Fruit fly (Drosophila melanogaster) whole organism, prepupa: ENCODE data around the gene CSN5.

Experiments
- CG10669 ChIP-seq: fragments of 200-800 bp; sonication (Bioruptor generic); optimal IDR thresholded peaks from 3 replicates; lab custom pipeline; 2018; ENCODE audit warnings: missing biosample characterization, mild to moderate bottlenecking, missing genetic modification characterization, moderate library complexity
- CG11294 ChIP-seq: fragments of 200-800 bp; sonication (Bioruptor generic); IDR thresholded peaks from 2 replicates; pipeline ENCODE4 v1.3.6; 2022; ENCODE audit warnings: missing biosample characterization, missing genetic modification characterization
- CG11762 ChIP-seq: fragments of 200-800 bp; sonication (Bioruptor generic); optimal IDR thresholded peaks from 3 replicates; lab custom pipeline; 2016; ENCODE audit warnings: missing biosample characterization, missing genetic modification characterization; ENCODE audit not compliant: insufficient read depth
- CG11902 ChIP-seq: fragments of 200-800 bp; sonication (Bioruptor generic); optimal IDR thresholded peaks from 3 replicates; lab custom pipeline; 2016; ENCODE audit warnings: missing biosample characterization, missing genetic modification characterization
- CG15336 ChIP-seq: fragments of 200-800 bp; sonication (Bioruptor generic); IDR thresholded peaks from 2 replicates; pipeline ENCODE4 v1.3.6; 2022; ENCODE audit warnings: missing biosample characterization, missing genetic modification characterization
- CG1621 ChIP-seq: fragments of 200-800 bp; sonication (Bioruptor generic); optimal IDR thresholded peaks from 3 replicates; lab custom pipeline; 2018; ENCODE audit warnings: missing biosample characterization, mild to moderate bottlenecking, missing genetic modification characterization
- CG16779 ChIP-seq: fragments of 200-800 bp; sonication (Bioruptor generic); optimal IDR thresholded peaks from 3 replicates; lab custom pipeline; 2017; ENCODE audit warnings: missing biosample characterization, mild to moderate bottlenecking, missing genetic modification characterization
- CG3032 ChIP-seq: fragments of 200-800 bp; optimal IDR thresholded peaks from 2 replicates; lab custom pipeline; 2019; ENCODE audit warnings: missing biosample characterization, mild to moderate bottlenecking, missing genetic modification characterization, moderate library complexity
- CG31627 ChIP-seq: fragments of 200-800 bp; sonication (Bioruptor generic); optimal IDR thresholded peaks from 3 replicates; lab custom pipeline; 2016; ENCODE audit warnings: missing biosample characterization, missing genetic modification characterization
- CG32006 ChIP-seq: fragments of 200-800 bp; sonication (Bioruptor generic); optimal IDR thresholded peaks from 3 replicates; lab custom pipeline; 2017; ENCODE audit warnings: missing biosample characterization, mild to moderate bottlenecking, missing genetic modification characterization
- CG34406 ChIP-seq: fragments of 200-800 bp; sonication (Bioruptor generic); optimal IDR thresholded peaks from 3 replicates; lab custom pipeline; 2016; ENCODE audit warnings: missing biosample characterization, missing genetic modification characterization
- CG3919 ChIP-seq: fragments of 200-800 bp; sonication (Bioruptor generic); optimal IDR thresholded peaks from 3 replicates; lab custom pipeline; 2016; ENCODE audit warnings: missing biosample characterization, missing genetic modification characterization
- CG4318 ChIP-seq: fragments of 200-800 bp; sonication (Bioruptor generic); optimal IDR thresholded peaks from 3 replicates; lab custom pipeline; 2017; ENCODE audit warnings: missing biosample characterization, mild to moderate bottlenecking, missing genetic modification characterization
- CG6163 ChIP-seq: fragments of 200-800 bp; sonication (Bioruptor generic); IDR thresholded peaks from 3 replicates; pipeline ENCODE4 v1.3.6; 2022; ENCODE audit warnings: missing biosample characterization, missing genetic modification characterization
- CG6792 ChIP-seq: fragments of 200-800 bp; sonication (Bioruptor generic); optimal IDR thresholded peaks from 3 replicates; lab custom pipeline; 2016; ENCODE audit warnings: missing biosample characterization, missing genetic modification characterization
- CG6808 ChIP-seq: fragments of 200-800 bp; sonication (Bioruptor generic); optimal IDR thresholded peaks from 3 replicates; lab custom pipeline; 2017; ENCODE audit warnings: missing biosample characterization, missing genetic modification characterization, mild to moderate bottlenecking, moderate library complexity, missing genetic modification reagents
- CG6854 ChIP-seq: fragments of 200-800 bp; sonication (Bioruptor generic); optimal IDR thresholded peaks from 2 replicates; lab custom pipeline; 2017; ENCODE audit warnings: missing biosample characterization, mild to moderate bottlenecking, missing genetic modification characterization
- CG7368 ChIP-seq: fragments of 200-800 bp; sonication (Bioruptor generic); optimal IDR thresholded peaks from 3 replicates; lab custom pipeline; 2016; ENCODE audit warnings: missing biosample characterization, missing genetic modification characterization
- CG8119 ChIP-seq: fragments of 200-800 bp; sonication (Bioruptor generic); IDR thresholded peaks from 3 replicates; pipeline ENCODE4 v1.3.6; 2022; ENCODE audit warnings: missing biosample characterization, missing genetic modification characterization
- CG8319 ChIP-seq: fragments of 200-800 bp; sonication (Bioruptor generic); optimal IDR thresholded peaks from 3 replicates; lab custom pipeline; 2016; ENCODE audit warnings: missing biosample characterization, missing genetic modification characterization
- CG8632 ChIP-seq: fragments of 200-800 bp; sonication (Bioruptor generic); optimal IDR thresholded peaks from 3 replicates; lab custom pipeline; 2016; ENCODE audit warnings: missing biosample characterization, missing genetic modification characterization
- Eip93F ChIP-seq: fragments of 200-800 bp; sonication (Bioruptor generic); optimal IDR thresholded peaks from 2 replicates; lab custom pipeline; 2016; ENCODE audit warnings: missing biosample characterization, mild to moderate bottlenecking, missing genetic modification characterization
- Ets21C ChIP-seq: fragments of 200-800 bp; sonication (Bioruptor generic); optimal IDR thresholded peaks from 3 replicates; lab custom pipeline; 2016; ENCODE audit warnings: missing biosample characterization, missing genetic modification characterization
- Ets96B ChIP-seq: fragments of 200-800 bp; optimal IDR thresholded peaks from 2 replicates; lab custom pipeline; 2019; ENCODE audit warnings: missing biosample characterization, mild to moderate bottlenecking, missing genetic modification characterization, moderate library complexity
- Hr38 ChIP-seq: sonication (Bioruptor generic); optimal IDR thresholded peaks from 2 replicates; lab custom pipeline; 2016; ENCODE audit warnings: missing biosample characterization, missing genetic modification characterization
- Hr4 ChIP-seq: fragments of 200-800 bp; sonication (Bioruptor generic); optimal IDR thresholded peaks from 3 replicates; lab custom pipeline; 2016; ENCODE audit warnings: missing biosample characterization, missing genetic modification characterization
- Lpt ChIP-seq: fragments of 200-800 bp; sonication (Bioruptor generic); optimal IDR thresholded peaks from 3 replicates; lab custom pipeline; 2016; ENCODE audit warnings: missing biosample characterization, missing genetic modification characterization
- Met ChIP-seq: fragments of 200-800 bp; sonication (Bioruptor generic); optimal IDR thresholded peaks from 3 replicates; lab custom pipeline; 2016; ENCODE audit warnings: missing biosample characterization, missing genetic modification characterization
- OdsH ChIP-seq: fragments of 200-800 bp; sonication (Bioruptor generic); optimal IDR thresholded peaks from 3 replicates; lab custom pipeline; 2016; ENCODE audit warnings: missing biosample characterization, missing genetic modification characterization
- Smox ChIP-seq: fragments of 200-800 bp; sonication (Bioruptor generic); optimal IDR thresholded peaks from 3 replicates; lab custom pipeline; 2016; ENCODE audit warnings: missing biosample characterization, missing genetic modification characterization
- Sox102F ChIP-seq: fragments of 200-800 bp; sonication (Bioruptor generic); optimal IDR thresholded peaks from 2 replicates; lab custom pipeline; 2016; ENCODE audit warnings: missing biosample characterization, mild to moderate bottlenecking, missing genetic modification characterization
- Sox15 ChIP-seq: fragments of 200-800 bp; sonication (Bioruptor generic); optimal IDR thresholded peaks from 3 replicates; lab custom pipeline; 2016; ENCODE audit warnings: missing biosample characterization, missing genetic modification characterization
- achi ChIP-seq: fragments of 200-800 bp; sonication (Bioruptor generic); optimal IDR thresholded peaks from 3 replicates; lab custom pipeline; 2016; ENCODE audit warnings: missing biosample characterization, missing genetic modification characterization
- acj6 ChIP-seq: fragments of 200-800 bp; sonication (Bioruptor generic); optimal IDR thresholded peaks from 3 replicates; lab custom pipeline; 2016; ENCODE audit warnings: missing biosample characterization, missing genetic modification characterization
- cyc ChIP-seq: fragments of 200-800 bp; sonication (Bioruptor generic); optimal IDR thresholded peaks from 3 replicates; lab custom pipeline; 2016; ENCODE audit warnings: missing biosample characterization, missing genetic modification characterization
- dac ChIP-seq: fragments of 200-800 bp; sonication (Bioruptor generic); optimal IDR thresholded peaks from 2 replicates; lab custom pipeline; 2017; ENCODE audit warnings: missing biosample characterization, mild to moderate bottlenecking, missing genetic modification characterization
- dsx ChIP-seq: fragments of 200-800 bp; optimal IDR thresholded peaks from 3 replicates; lab custom pipeline; 2019; ENCODE audit warnings: missing biosample characterization, mild to moderate bottlenecking, missing genetic modification characterization, moderate library complexity; ENCODE audit not compliant: poor library complexity, severe bottlenecking
- eg ChIP-seq: fragments of 200-800 bp; sonication (Bioruptor generic); IDR thresholded peaks from 3 replicates; pipeline ENCODE4 v1.3.6; 2022; ENCODE audit warnings: missing biosample characterization, missing genetic modification characterization
- fd59A ChIP-seq: fragments of 200-800 bp; sonication (Bioruptor generic); optimal IDR thresholded peaks from 2 replicates; lab custom pipeline; 2017; ENCODE audit warnings: missing biosample characterization, mild to moderate bottlenecking, missing genetic modification characterization, missing genetic modification reagents
- fd85E ChIP-seq: fragments of 200-800 bp; sonication (Bioruptor generic); optimal IDR thresholded peaks from 3 replicates; lab custom pipeline; 2016; ENCODE audit warnings: missing biosample characterization, missing genetic modification characterization
- fkh ChIP-seq: fragments of 200-800 bp; sonication (Bioruptor generic); optimal IDR thresholded peaks from 3 replicates; lab custom pipeline; 2017; ENCODE audit warnings: missing biosample characterization, mild to moderate bottlenecking, missing genetic modification characterization, moderate library complexity
- net ChIP-seq: fragments of 200-800 bp; sonication (Bioruptor generic); optimal IDR thresholded peaks from 3 replicates; lab custom pipeline; 2016; ENCODE audit warnings: missing biosample characterization, missing genetic modification characterization
- salr ChIP-seq, 2 experiments: fragments of 200-800 bp; sonication (Bioruptor generic); optimal IDR thresholded peaks; 3 replicates each; lab custom pipeline; 2016 to 2018; ENCODE audit warnings: missing biosample characterization in 2 of 2, missing genetic modification characterization in 2 of 2, mild to moderate bottlenecking in 1 of 2
- spab ChIP-seq: fragments of 200-800 bp; sonication (Bioruptor generic); optimal IDR thresholded peaks from 2 replicates; lab custom pipeline; 2017; ENCODE audit warnings: missing biosample characterization, mild to moderate bottlenecking, missing genetic modification characterization, missing genetic modification reagents
- ss ChIP-seq, 2 experiments: fragments of 200-800 bp; sonication (Bioruptor generic); optimal IDR thresholded peaks; 2 replicates in 1 of 2; 3 replicates in 1 of 2; lab custom pipeline; 2017 to 2018; ENCODE audit warnings: mild to moderate bottlenecking in 2 of 2, missing biosample characterization in 2 of 2, missing genetic modification characterization in 2 of 2, moderate library complexity in 1 of 2
- topi ChIP-seq: fragments of 200-800 bp; sonication (Bioruptor generic); optimal IDR thresholded peaks from 3 replicates; lab custom pipeline; 2016; ENCODE audit warnings: missing biosample characterization, missing genetic modification characterization
- vri ChIP-seq: fragments of 200-800 bp; sonication (Bioruptor generic); optimal IDR thresholded peaks from 3 replicates; lab custom pipeline; 2016; ENCODE audit warnings: missing biosample characterization, mild to moderate bottlenecking, missing genetic modification characterization

Gene CSN5

dm6 chr3R:16449187-16449973 is 20.5 kb upstream of the CSN5 start (continued):
- TF ChIP-seq CG31627 (GFP tag; lab: Kevin White, UChicago) (peak; percentile 92), CG6808 (GFP tag; lab: Kevin White, UChicago) (peak; percentile 98), Hr38 (peak; percentile 92), CG6163 (GFP tag; lab: Robert Waterston, UW) (peak; percentile 99), CG1621 (peak; percentile 98), Met (peak; percentile 87), Sox102F (GFP tag; lab: Kevin White, UChicago) (peak; percentile 81), CG32006 (peak; percentile 99), Sox15 (GFP tag; lab: Kevin White, UChicago) (peak; percentile 96), dsx (GFP tag; lab: Kevin White, UChicago) (peak; percentile 98), OdsH (GFP tag; lab: Kevin White, UChicago) (peak; percentile 97), vri (GFP tag; lab: Kevin White, UChicago) (peak; percentile 56), CG11294 (peak; percentile 98), Ets96B (peak; percentile 99), Eip93F (GFP tag; lab: Kevin White, UChicago) (no peak), fd59A (GFP tag; lab: Kevin White, UChicago) (peak; percentile 99)

dm6 chr3R:16452954-16453587 is 16.8 kb upstream of the CSN5 start:
- no peak for TF ChIP-seq Smox (GFP tag; lab: Kevin White, UChicago)
- TF ChIP-seq spab (GFP tag; lab: Kevin White, UChicago), result no peak
- no peak for TF ChIP-seq Ets21C (GFP tag; lab: Kevin White, UChicago)
- TF ChIP-seq acj6 (GFP tag; lab: Kevin White, UChicago), result no peak
- TF ChIP-seq salr (GFP tag; optimal IDR thresholded peaks at IDR 0.05; lab: Kevin White, UChicago), result no peak
- no peak for TF ChIP-seq Lpt (GFP tag; lab: Kevin White, UChicago)
- TF ChIP-seq CG4318 (GFP tag; lab: Kevin White, UChicago), result no peak
- TF ChIP-seq CG32006, result no peak
- no peak for TF ChIP-seq dac (GFP tag; lab: Kevin White, UChicago)
- no peak for TF ChIP-seq CG10669 (GFP tag; lab: Kevin White, UChicago)
- no peak for TF ChIP-seq CG6163 (GFP tag; lab: Robert Waterston, UW)
- TF ChIP-seq cyc (GFP tag; lab: Kevin White, UChicago), result no peak
- no peak for TF ChIP-seq CG1621
- no peak for TF ChIP-seq Sox15 (GFP tag; lab: Kevin White, UChicago)
- no peak for TF ChIP-seq CG8319
- no peak for TF ChIP-seq topi
- TF ChIP-seq CG6854 (GFP tag; lab: Kevin White, UChicago), result peak; percentile 46
- TF ChIP-seq fkh (GFP tag; lab: Kevin White, UChicago), result no peak
- no peak for TF ChIP-seq Met
- no peak for TF ChIP-seq CG8632
- no peak for TF ChIP-seq CG11294
- TF ChIP-seq CG3032 (tag; lab: Kevin White, UChicago), result no peak
- TF ChIP-seq CG3919 (GFP tag; lab: Kevin White, UChicago), result no peak
- no peak for TF ChIP-seq achi
- no peak for TF ChIP-seq CG7368 (GFP tag; lab: Kevin White, UChicago)
- no peak for TF ChIP-seq CG34406
- no peak for TF ChIP-seq CG16779 (tag; lab: Kevin White, UChicago)
- no peak for TF ChIP-seq Eip93F (GFP tag; lab: Kevin White, UChicago)
- TF ChIP-seq CG15336 (GFP tag; lab: Robert Waterston, UW), result 0 out of 2 replicates have a peak, but pooled peaks have one; percentile 26
- TF ChIP-seq net (GFP tag; lab: Kevin White, UChicago), result no peak
- TF ChIP-seq CG11902 (GFP tag; lab: Kevin White, UChicago), result no peak
- TF ChIP-seq CG6792 (GFP tag; lab: Kevin White, UChicago), result no peak
- TF ChIP-seq CG11762 (GFP tag; lab: Kevin White, UChicago), result no peak
- no peak for TF ChIP-seq Hr38
- TF ChIP-seq fd85E (GFP tag; lab: Kevin White, UChicago), result no peak
- no peak for TF ChIP-seq eg (GFP tag; lab: Robert Waterston, UW)
- no peak for TF ChIP-seq CG8119
- no peak for TF ChIP-seq Hr4 (GFP tag; lab: Kevin White, UChicago)
- no peak for TF ChIP-seq fd59A (GFP tag; lab: Kevin White, UChicago)
- peak in 1 of 2 experiments; percentile 40 for TF ChIP-seq ss (GFP tag; optimal IDR thresholded peaks at IDR 0.05; lab: Kevin White, UChicago)
